Worm (Caenorhabditis elegans) whole organism, L4/young adult: Measurements from ENCODE around the gene ncx-2.

ENCODE experiments used
- W03F9.2 ChIP-seq: fragments of 150-350 bp; optimal IDR thresholded peaks from 2 replicates; lab custom pipeline; 2014; ENCODE audit warnings: missing biosample characterization, missing genetic modification characterization
- him-1 ChIP-seq: sonication (generic microtip); optimal IDR thresholded peaks from 2 replicates; lab custom pipeline; 2016; ENCODE audit warnings: missing genotype, missing genetic modification reagents, missing genetic modification characterization, missing compliant biosample characterization

- no peak for TF ChIP-seq W03F9.2
- TF ChIP-seq him-1: no peak
These were observed 14.9 kb downstream of the ncx-2 start for ce11 chrV:5318349-5318748.
